Fruit fly (Drosophila melanogaster): ENCODE measurements around the gene Acp26Ab.

DNA sequence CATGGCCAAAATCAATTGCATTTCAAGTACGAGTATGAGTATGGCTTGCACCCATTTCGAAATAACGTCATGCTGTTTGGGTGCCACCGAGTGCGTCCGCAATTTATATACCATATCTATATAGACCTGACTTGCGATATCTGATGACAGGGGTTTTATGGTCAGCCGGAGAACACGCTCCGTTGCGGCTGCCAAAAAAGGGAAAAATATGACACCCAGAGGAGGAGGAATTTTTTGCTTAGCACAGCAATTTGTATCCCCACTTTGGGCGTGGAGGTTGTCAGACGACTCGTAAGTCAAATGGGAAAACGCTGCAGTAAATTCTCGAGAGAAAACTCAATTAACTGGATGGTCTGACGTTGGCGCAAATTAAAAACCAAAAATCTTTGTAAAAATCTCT lies 35.9 kb downstream of the Acp26Ab start:
- no peak for TF ChIP-seq usp (GFP tag; optimal IDR thresholded peaks at IDR 0.05)
- no peak for TF ChIP-seq pan (optimal IDR thresholded peaks at IDR 0.05)
- no peak for TF ChIP-seq psq (optimal IDR thresholded peaks at IDR 0.05)
- no peak for TF ChIP-seq Dll (optimal IDR thresholded peaks at IDR 0.05)
- no peak for TF ChIP-seq CG8478 (optimal IDR thresholded peaks at IDR 0.05)
- no peak for TF ChIP-seq EcR (GFP tag; optimal IDR thresholded peaks at IDR 0.05)

All from whole organism.